Worm (Caenorhabditis elegans): ENCODE results near the gene aqp-11.

- TF ChIP-seq lin-13 (GFP tag; optimal IDR thresholded peaks at IDR 0.05) (no peak), ama-1 (optimal IDR thresholded peaks at IDR 0.05) (no peak), nhr-77 (tag; optimal IDR thresholded peaks at IDR 0.05) (no peak), ceh-82 (tag; optimal IDR thresholded peaks at IDR 0.05) (no peak), nhr-111 (GFP tag; optimal IDR thresholded peaks at IDR 0.05) (no peak), Y75B8A.6 (GFP tag; IDR thresholded peaks at IDR 0.05) (no peak), ZK546.5 (tag; optimal IDR thresholded peaks at IDR 0.05) (no peak), lsy-2 (tag; optimal IDR thresholded peaks at IDR 0.05) (no peak), dve-1 (tag; optimal IDR thresholded peaks at IDR 0.05; ENCODE audit: insufficient read depth) (no peak), attf-4 (tag; optimal IDR thresholded peaks at IDR 0.05) (no peak), duxl-1 (tag; optimal IDR thresholded peaks at IDR 0.05; ENCODE audit: poor library complexity) (no peak)
Observed at ce11 chrIII:13714950-13715349, 41.9 kb downstream of the aqp-11 start.

Measured in whole organism, L4 larva.